Fruit fly (Drosophila melanogaster) whole organism, prepupa: ENCODE measurements around the gene CG17242.

Source experiments
- CG31627 ChIP-seq: fragments of 200-800 bp; sonication (Bioruptor generic); optimal IDR thresholded peaks from 3 replicates; lab custom pipeline; 2016; ENCODE audit warnings: missing biosample characterization, missing genetic modification characterization
- CG7368 ChIP-seq: fragments of 200-800 bp; sonication (Bioruptor generic); optimal IDR thresholded peaks from 3 replicates; lab custom pipeline; 2016; ENCODE audit warnings: missing biosample characterization, missing genetic modification characterization
- Eip78C ChIP-seq: fragments of 200-800 bp; sonication (Bioruptor generic); peaks from one replicate; lab custom pipeline; 2016; ENCODE audit warnings: missing biosample characterization, missing genetic modification characterization
- Ets21C ChIP-seq: fragments of 200-800 bp; sonication (Bioruptor generic); optimal IDR thresholded peaks from 3 replicates; lab custom pipeline; 2016; ENCODE audit warnings: missing biosample characterization, missing genetic modification characterization
- Gug ChIP-seq: fragments of 200-800 bp; sonication (Bioruptor generic); IDR thresholded peaks from 2 replicates; pipeline ENCODE4 v1.3.6; 2022; ENCODE audit warnings: missing biosample characterization, missing genetic modification characterization
- Sox102F ChIP-seq: fragments of 200-800 bp; sonication (Bioruptor generic); optimal IDR thresholded peaks from 2 replicates; lab custom pipeline; 2016; ENCODE audit warnings: missing biosample characterization, mild to moderate bottlenecking, missing genetic modification characterization
- fd59A ChIP-seq: fragments of 200-800 bp; sonication (Bioruptor generic); optimal IDR thresholded peaks from 2 replicates; lab custom pipeline; 2017; ENCODE audit warnings: missing biosample characterization, mild to moderate bottlenecking, missing genetic modification characterization, missing genetic modification reagents
- fkh ChIP-seq: fragments of 200-800 bp; sonication (Bioruptor generic); optimal IDR thresholded peaks from 3 replicates; lab custom pipeline; 2017; ENCODE audit warnings: missing biosample characterization, mild to moderate bottlenecking, missing genetic modification characterization, moderate library complexity
- lz ChIP-seq: fragments of 200-800 bp; sonication (Bioruptor generic); optimal IDR thresholded peaks from 3 replicates; lab custom pipeline; 2016; ENCODE audit warnings: missing biosample characterization, missing genetic modification characterization
- pdm3 ChIP-seq: fragments of 200-800 bp; sonication (Bioruptor generic); optimal IDR thresholded peaks from 3 replicates; lab custom pipeline; 2016; ENCODE audit warnings: missing biosample characterization, missing genetic modification characterization
- topi ChIP-seq: fragments of 200-800 bp; sonication (Bioruptor generic); optimal IDR thresholded peaks from 3 replicates; lab custom pipeline; 2016; ENCODE audit warnings: missing biosample characterization, missing genetic modification characterization

- TF ChIP-seq topi (GFP tag; lab: Kevin White, UChicago), result no peak
- TF ChIP-seq pdm3 (GFP tag; lab: Kevin White, UChicago), result no peak
- TF ChIP-seq Eip78C (GFP tag; lab: Kevin White, UChicago), result no peak
- TF ChIP-seq CG31627, result no peak
- no peak for TF ChIP-seq Sox102F (GFP tag; lab: Kevin White, UChicago)
- no peak for TF ChIP-seq Ets21C (GFP tag; lab: Kevin White, UChicago)
- TF ChIP-seq lz (GFP tag; lab: Kevin White, UChicago), result no peak
- TF ChIP-seq CG7368 (GFP tag; lab: Kevin White, UChicago), result no peak
- no peak for TF ChIP-seq fkh (GFP tag; lab: Kevin White, UChicago)
- TF ChIP-seq Gug (GFP tag; lab: Robert Waterston, UW), result no peak
- no peak for TF ChIP-seq fd59A
Observed at dm6 chr2L:2242783-2243182, 26.2 kb downstream of the CG17242 start.
